Fruit fly (Drosophila melanogaster): Measurements from ENCODE around the gene CG9114.

The CG9114 gene

DNA sequence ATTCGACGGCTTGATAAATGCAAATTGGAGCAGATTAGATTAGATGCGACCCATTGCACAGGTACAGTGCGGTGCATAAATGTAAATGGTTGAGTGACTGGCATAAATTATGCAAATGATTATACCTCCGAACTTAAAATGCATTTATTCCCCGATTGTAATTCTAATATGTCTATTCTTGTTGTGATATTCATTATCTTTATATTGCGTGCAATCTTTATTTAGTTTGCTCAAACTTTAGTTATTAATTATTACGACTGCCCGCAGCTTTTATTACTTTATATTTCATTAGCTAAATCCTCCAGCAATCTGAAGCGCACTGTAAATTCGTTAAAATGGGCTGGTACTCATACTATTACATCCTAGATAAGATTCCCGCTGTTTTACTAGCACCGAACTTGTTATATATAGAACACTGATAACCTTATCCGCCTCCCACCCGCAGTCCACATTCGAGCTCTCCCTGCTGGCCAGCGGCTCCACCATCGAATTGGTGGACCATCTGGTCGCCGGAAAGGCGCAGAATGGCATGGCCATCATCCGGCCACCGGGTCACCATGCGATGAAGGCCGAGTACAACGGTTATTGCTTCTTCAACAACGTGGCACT is 3.0 kb upstream of the CG9114 start:
- TF ChIP-seq ovo (GFP tag; optimal IDR thresholded peaks at IDR 0.05) = no peak
- TF ChIP-seq CG7101 (tag; optimal IDR thresholded peaks at IDR 0.05) = peak; percentile 77
- TF ChIP-seq Hr96 (GFP tag; optimal IDR thresholded peaks at IDR 0.05) = peak; percentile 43
- TF ChIP-seq Mnt (GFP tag; optimal IDR thresholded peaks at IDR 0.05) = peak; percentile 48
- TF ChIP-seq cic (GFP tag; optimal IDR thresholded peaks at IDR 0.05) = peak; percentile 87
- no peak for TF ChIP-seq kay (GFP tag; ENCODE audit: borderline replicate concordance)
- peak; percentile 56 for TF ChIP-seq tj (GFP tag; optimal IDR thresholded peaks at IDR 0.05)
- peak; percentile 71 for TF ChIP-seq CG14711 (tag; optimal IDR thresholded peaks at IDR 0.05)
- TF ChIP-seq pad (GFP tag; optimal IDR thresholded peaks at IDR 0.05) = peak; percentile 48
- TF ChIP-seq toe (GFP tag; optimal IDR thresholded peaks at IDR 0.05) = no peak
- peak; percentile 36 to 79 for TF ChIP-seq cnc (optimal IDR thresholded peaks at IDR 0.05)
- peak; percentile 75 for TF ChIP-seq CG11617 (GFP tag; optimal IDR thresholded peaks at IDR 0.05)
- no peak for TF ChIP-seq CG5204 (GFP tag; optimal IDR thresholded peaks at IDR 0.05)
- no peak for TF ChIP-seq CG1620 (GFP tag; optimal IDR thresholded peaks at IDR 0.05)
- peak; percentile 43 for TF ChIP-seq CG7045 (GFP tag; optimal IDR thresholded peaks at IDR 0.05)
- no peak for TF ChIP-seq bab1 (GFP tag; optimal IDR thresholded peaks at IDR 0.05)
- peak; percentile 43 for TF ChIP-seq CG12768 (GFP tag; optimal IDR thresholded peaks at IDR 0.05)
- TF ChIP-seq CG33017 (tag; optimal IDR thresholded peaks at IDR 0.05) = peak; percentile 61

DNA sequence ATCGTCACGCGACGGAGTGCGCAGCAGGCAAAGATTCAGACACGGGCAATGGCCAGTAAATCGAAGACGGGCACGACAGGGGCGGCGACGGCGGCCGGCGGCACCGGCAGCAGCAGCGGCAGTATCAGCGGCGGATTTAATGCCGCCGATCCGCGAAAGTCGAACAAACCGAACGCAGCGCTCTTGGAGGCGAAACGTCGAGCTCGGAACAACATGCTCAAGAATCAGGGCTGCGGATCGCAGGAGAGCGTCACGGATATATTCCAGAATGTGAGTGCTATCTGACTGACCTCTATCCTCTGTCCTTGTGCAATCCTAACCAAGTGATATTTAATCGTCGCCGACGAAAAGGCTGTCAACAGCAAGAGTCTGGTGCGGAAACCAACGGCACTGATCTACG is 2.0 kb upstream of the CG9114 start:
- TF ChIP-seq bab1 (GFP tag; optimal IDR thresholded peaks at IDR 0.05) (no peak), Mnt (GFP tag; optimal IDR thresholded peaks at IDR 0.05) (peak; percentile 26), CG5204 (GFP tag; optimal IDR thresholded peaks at IDR 0.05) (no peak)

DNA sequence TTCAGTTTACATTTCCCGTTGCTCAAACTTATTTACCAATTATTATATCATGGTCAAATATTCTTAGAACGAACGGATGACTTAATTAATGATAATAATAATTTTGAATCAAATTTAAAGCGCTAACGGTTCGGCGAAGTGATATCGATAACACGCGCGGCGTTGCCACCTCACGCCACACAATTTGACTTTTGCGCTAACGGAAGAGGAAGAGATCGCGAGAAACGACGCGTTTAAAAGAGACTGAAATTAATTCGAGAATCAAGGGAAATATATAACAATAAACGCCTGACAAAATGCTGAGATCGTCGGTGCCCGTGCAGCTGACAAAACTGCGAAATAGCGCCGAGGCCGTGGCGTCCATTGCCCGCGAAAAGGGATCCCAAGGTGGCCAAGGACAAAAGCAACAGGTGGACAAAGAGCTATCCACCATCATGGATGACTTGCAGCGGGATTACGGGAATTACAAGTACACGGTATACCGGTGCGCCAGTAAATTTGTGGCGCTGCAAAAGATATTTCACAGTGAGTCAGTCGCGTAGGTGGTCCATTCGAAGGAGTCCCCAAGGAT is 4.7 kb downstream of the CG9114 start, which contains the start of gene dah:
Gene dah (plus strand): TSS at position 195 of the 571 bp plus-strand sequence.
- TF ChIP-seq Clk (GFP tag; optimal IDR thresholded peaks at IDR 0.05) (no peak), cic (GFP tag; optimal IDR thresholded peaks at IDR 0.05) (no peak), pad (GFP tag; optimal IDR thresholded peaks at IDR 0.05) (no peak), tj (GFP tag; optimal IDR thresholded peaks at IDR 0.05) (no peak), bab1 (GFP tag; optimal IDR thresholded peaks at IDR 0.05) (no peak), CG1620 (GFP tag; optimal IDR thresholded peaks at IDR 0.05) (no peak), CG5204 (GFP tag; optimal IDR thresholded peaks at IDR 0.05) (no peak), kay (GFP tag; ENCODE audit: borderline replicate concordance) (no peak), toe (GFP tag; optimal IDR thresholded peaks at IDR 0.05) (no peak), CG11617 (GFP tag; optimal IDR thresholded peaks at IDR 0.05) (no peak), CG12768 (GFP tag; optimal IDR thresholded peaks at IDR 0.05) (no peak), cnc (optimal IDR thresholded peaks at IDR 0.05) (no peak), CG33017 (tag; optimal IDR thresholded peaks at IDR 0.05) (no peak), Crg-1 (GFP tag; optimal IDR thresholded peaks at IDR 0.05) (no peak), ovo (GFP tag; optimal IDR thresholded peaks at IDR 0.05) (no peak), CG7045 (GFP tag; optimal IDR thresholded peaks at IDR 0.05) (no peak), Mnt (GFP tag; optimal IDR thresholded peaks at IDR 0.05) (no peak)

DNA sequence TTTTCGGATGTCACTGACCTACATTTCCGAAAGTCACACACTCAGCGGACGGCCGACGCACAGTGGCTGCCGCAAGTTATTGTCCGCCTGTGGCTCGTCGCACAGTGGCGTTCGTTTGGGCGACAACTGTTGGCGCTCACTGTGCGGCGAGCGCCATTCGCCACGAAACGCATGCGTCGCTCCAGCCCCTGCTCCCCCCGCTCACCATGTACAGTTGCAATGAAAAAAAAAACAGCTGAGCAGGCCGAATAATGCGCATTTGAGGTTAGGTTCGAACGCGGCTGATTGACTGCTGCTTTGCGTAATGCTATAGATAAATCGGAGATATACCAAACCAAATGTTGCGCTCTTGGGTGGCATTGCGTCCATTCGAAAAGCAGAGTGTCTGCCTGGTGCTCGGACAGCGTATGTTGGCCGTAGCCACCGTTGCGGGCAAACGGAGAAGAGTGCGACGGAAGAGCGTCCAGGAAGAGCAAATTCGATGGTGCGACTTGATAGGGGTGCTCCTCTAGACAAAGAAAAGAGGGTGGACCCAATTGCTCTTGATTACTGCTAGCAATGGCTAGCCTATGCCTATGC is 9.6 kb downstream of the CG9114 start:
- TF ChIP-seq Hr96 (GFP tag; optimal IDR thresholded peaks at IDR 0.05) (no peak), CG12768 (GFP tag; optimal IDR thresholded peaks at IDR 0.05) (peak; percentile 67), CG7101 (tag; optimal IDR thresholded peaks at IDR 0.05) (peak; percentile 75), ovo (GFP tag; optimal IDR thresholded peaks at IDR 0.05) (peak; percentile 98), CG5204 (GFP tag; optimal IDR thresholded peaks at IDR 0.05) (no peak), tj (GFP tag; optimal IDR thresholded peaks at IDR 0.05) (peak; percentile 100), cic (GFP tag; optimal IDR thresholded peaks at IDR 0.05) (peak; percentile 72), bab1 (GFP tag; optimal IDR thresholded peaks at IDR 0.05) (peak; percentile 67), CG7045 (GFP tag; optimal IDR thresholded peaks at IDR 0.05) (peak; percentile 70), CG14711 (tag; optimal IDR thresholded peaks at IDR 0.05) (peak; percentile 24), CG11617 (GFP tag; optimal IDR thresholded peaks at IDR 0.05) (peak; percentile 69), toe (GFP tag; optimal IDR thresholded peaks at IDR 0.05) (no peak), pad (GFP tag; optimal IDR thresholded peaks at IDR 0.05) (peak; percentile 89), kay (GFP tag; ENCODE audit: borderline replicate concordance) (no peak), Crg-1 (GFP tag; optimal IDR thresholded peaks at IDR 0.05) (peak; percentile 61), Mnt (GFP tag; optimal IDR thresholded peaks at IDR 0.05) (peak; percentile 91), CG1620 (GFP tag; optimal IDR thresholded peaks at IDR 0.05) (peak; percentile 76), Clk (GFP tag; optimal IDR thresholded peaks at IDR 0.05) (peak; percentile 26), CG33017 (tag; optimal IDR thresholded peaks at IDR 0.05) (peak; percentile 9)

DNA sequence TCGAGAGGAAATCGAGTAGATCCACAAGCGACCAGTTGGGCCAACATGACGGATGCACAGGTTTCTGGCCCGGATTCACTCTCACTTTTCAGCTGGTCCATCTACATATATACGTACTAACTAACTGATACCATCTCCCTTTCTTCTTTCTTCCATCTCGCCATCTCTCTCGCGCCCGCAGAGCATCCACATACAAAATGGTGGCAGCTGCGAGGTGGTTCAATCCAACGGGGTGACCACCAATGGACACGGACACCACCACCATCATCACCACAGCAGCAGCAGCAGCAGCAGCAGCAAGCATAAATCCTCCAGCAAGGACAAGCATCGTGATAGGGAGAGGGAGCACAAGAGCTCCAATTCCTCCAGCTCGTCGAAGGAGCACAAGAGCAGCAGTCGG is 12.0 kb downstream of the CG9114 start:
- TF ChIP-seq kay (GFP tag; ENCODE audit: borderline replicate concordance) = no peak
- TF ChIP-seq CG12768 (GFP tag; optimal IDR thresholded peaks at IDR 0.05) = no peak
- TF ChIP-seq CG7101 (tag; optimal IDR thresholded peaks at IDR 0.05) = no peak
- no peak for TF ChIP-seq CG1620 (GFP tag; optimal IDR thresholded peaks at IDR 0.05)
- TF ChIP-seq Hr96 (GFP tag; optimal IDR thresholded peaks at IDR 0.05) = no peak
- no peak for TF ChIP-seq CG33017 (tag; optimal IDR thresholded peaks at IDR 0.05)
- TF ChIP-seq Clk (GFP tag; optimal IDR thresholded peaks at IDR 0.05) = no peak

DNA sequence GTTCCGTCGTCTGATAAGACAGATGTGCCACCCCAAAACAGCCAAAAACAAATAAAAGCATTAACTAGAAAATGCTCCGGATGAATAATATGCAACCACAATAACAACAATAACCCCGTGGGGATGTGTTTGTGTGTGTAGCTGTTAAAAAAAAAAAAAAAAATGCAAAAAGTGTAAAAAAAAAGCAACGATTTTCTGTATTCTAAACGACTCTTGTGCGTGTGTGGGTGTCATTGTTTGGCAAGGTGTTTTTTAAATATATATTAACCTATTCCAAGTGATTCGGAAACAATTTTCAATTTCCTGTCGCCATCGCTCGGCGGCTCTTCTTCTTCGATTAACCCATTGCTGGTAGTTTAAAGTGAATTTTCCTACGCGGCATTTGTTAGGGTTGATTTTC is 12.4 kb downstream of the CG9114 start:
- TF ChIP-seq CG7101 (tag; optimal IDR thresholded peaks at IDR 0.05) (no peak), CG11617 (GFP tag; optimal IDR thresholded peaks at IDR 0.05) (peak; percentile 46), tj (GFP tag; optimal IDR thresholded peaks at IDR 0.05) (peak; percentile 16), Crg-1 (GFP tag; optimal IDR thresholded peaks at IDR 0.05) (no peak), cic (GFP tag; optimal IDR thresholded peaks at IDR 0.05) (no peak), CG7045 (GFP tag; optimal IDR thresholded peaks at IDR 0.05) (no peak), CG12768 (GFP tag; optimal IDR thresholded peaks at IDR 0.05) (peak; percentile 38), CG5204 (GFP tag; optimal IDR thresholded peaks at IDR 0.05) (peak; percentile 19)
